Fruit fly (Drosophila melanogaster) whole organism, embryonic: ENCODE measurements around the gene Wdr92.
A peak's percentile ranks its signal among the peaks of the same experiment; 100 is the strongest.

Source experiments
- ATbp ChIP-seq: fragments of 200-800 bp; sonication (Bioruptor generic); optimal IDR thresholded peaks from 2 replicates; lab custom pipeline; 2017; ENCODE audit warnings: missing biosample characterization, mild to moderate bottlenecking, missing genetic modification characterization, missing genetic modification reagents
- BtbVII ChIP-seq: fragments of 200-800 bp; sonication (Bioruptor generic); optimal IDR thresholded peaks from 3 replicates; lab custom pipeline; 2017; ENCODE audit warnings: missing biosample characterization, mild to moderate bottlenecking, missing genetic modification characterization
- CG10147 ChIP-seq: fragments of 200-800 bp; sonication (Bioruptor generic); optimal IDR thresholded peaks from 2 replicates; lab custom pipeline; 2019; ENCODE audit warnings: missing biosample characterization, mild to moderate bottlenecking, missing genetic modification characterization, moderate library complexity
- CG10321 ChIP-seq: fragments of 200-800 bp; sonication (Bioruptor generic); IDR thresholded peaks from 2 replicates; pipeline ENCODE4 v1.3.6; 2022; ENCODE audit warnings: missing biosample characterization, missing genetic modification characterization
- CG11723 ChIP-seq: fragments of 200-800 bp; sonication (Bioruptor generic); optimal IDR thresholded peaks from 2 replicates; lab custom pipeline; 2017; ENCODE audit warnings: missing biosample characterization, mild to moderate bottlenecking, missing genetic modification characterization
- CG12071 ChIP-seq: fragments of 200-800 bp; sonication (Bioruptor generic); optimal IDR thresholded peaks from 3 replicates; lab custom pipeline; 2018; ENCODE audit warnings: missing biosample characterization, mild to moderate bottlenecking, missing genetic modification characterization
- CG12104 ChIP-seq: fragments of 200-800 bp; sonication (Bioruptor generic); optimal IDR thresholded peaks from 3 replicates; lab custom pipeline; 2016; ENCODE audit warnings: missing biosample characterization, missing genetic modification characterization
- CG13624 ChIP-seq: fragments of 200-800 bp; sonication (Bioruptor generic); optimal IDR thresholded peaks from 2 replicates; lab custom pipeline; 2016; ENCODE audit warnings: missing biosample characterization, missing genetic modification characterization
- CG15269 ChIP-seq: fragments of 200-800 bp; sonication (Bioruptor generic); optimal IDR thresholded peaks from 2 replicates; lab custom pipeline; 2018; ENCODE audit warnings: missing biosample characterization, mild to moderate bottlenecking, missing genetic modification characterization, moderate library complexity
- CG16779 ChIP-seq: fragments of 200-800 bp; sonication (Bioruptor generic); IDR thresholded peaks from 2 replicates; pipeline ENCODE4 v1.3.6; 2022; ENCODE audit warnings: missing biosample characterization, missing genetic modification characterization
- CG16863 ChIP-seq: fragments of 200-800 bp; sonication (Bioruptor generic); optimal IDR thresholded peaks from 3 replicates; lab custom pipeline; 2016; ENCODE audit warnings: missing biosample characterization, missing genetic modification characterization
- CG18476 ChIP-seq: fragments of 200-800 bp; sonication (Bioruptor generic); optimal IDR thresholded peaks from 2 replicates; lab custom pipeline; 2016; ENCODE audit warnings: missing biosample characterization, mild to moderate bottlenecking, missing genetic modification characterization
- CG2129 ChIP-seq: fragments of 200-800 bp; sonication (Bioruptor generic); IDR thresholded peaks from 2 replicates; pipeline ENCODE4 v1.3.6; 2022; ENCODE audit warnings: missing biosample characterization, missing genetic modification characterization; ENCODE audit not compliant: partially characterized antibody
- CG2875 ChIP-seq: fragments of 200-800 bp; sonication (Bioruptor generic); optimal IDR thresholded peaks from 2 replicates; lab custom pipeline; 2017; ENCODE audit warnings: missing biosample characterization, mild to moderate bottlenecking, missing genetic modification characterization, missing genetic modification reagents
- CG2889 ChIP-seq: fragments of 200-800 bp; sonication (Bioruptor generic); IDR thresholded peaks from 3 replicates; pipeline ENCODE4 v1.3.6; 2022; ENCODE audit warnings: missing biosample characterization, missing genetic modification characterization
- CG30020 ChIP-seq: fragments of 200-800 bp; optimal IDR thresholded peaks from 2 replicates; lab custom pipeline; 2019; ENCODE audit warnings: missing biosample characterization, mild to moderate bottlenecking, missing genetic modification characterization, moderate library complexity
- CG31441 ChIP-seq: fragments of 200-800 bp; sonication (Bioruptor generic); IDR thresholded peaks from 2 replicates; pipeline ENCODE4 v1.3.6; 2022; ENCODE audit warnings: missing biosample characterization, missing genetic modification characterization
- CG34224 ChIP-seq: fragments of 200-800 bp; sonication (Bioruptor generic); IDR thresholded peaks from 3 replicates; pipeline ENCODE4 v1.3.6; 2022; ENCODE audit warnings: missing biosample characterization, missing genetic modification characterization; ENCODE audit not compliant: partially characterized antibody
- CG34422 ChIP-seq: fragments of 200-800 bp; sonication (Bioruptor generic); IDR thresholded peaks from 3 replicates; pipeline ENCODE4 v1.3.6; 2022; ENCODE audit warnings: missing biosample characterization, missing genetic modification characterization
- CG4360 ChIP-seq: fragments of 200-800 bp; sonication (Bioruptor generic); IDR thresholded peaks from 2 replicates; pipeline ENCODE4 v1.3.6; 2022; ENCODE audit warnings: missing biosample characterization, missing genetic modification characterization
- CG6254 ChIP-seq: fragments of 200-800 bp; sonication (Bioruptor generic); optimal IDR thresholded peaks from 3 replicates; lab custom pipeline; 2017; ENCODE audit warnings: mild to moderate bottlenecking, missing biosample characterization, missing genetic modification reagents, missing genetic modification characterization
- CG8290 ChIP-seq, 3 experiments: fragments of 200-800 bp; sonication (Bioruptor generic); optimal IDR thresholded peaks; 2 replicates each; lab custom pipeline; 2016 to 2019; ENCODE audit warnings: missing biosample characterization in 3 of 3, missing genetic modification characterization in 3 of 3, mild to moderate bottlenecking in 2 of 3, moderate library complexity in 1 of 3
- CG9609 ChIP-seq: fragments of 200-800 bp; sonication (Bioruptor generic); optimal IDR thresholded peaks from 3 replicates; lab custom pipeline; 2016; ENCODE audit warnings: missing biosample characterization, missing genetic modification characterization
- CG9727 ChIP-seq: fragments of 200-800 bp; sonication (Bioruptor generic); optimal IDR thresholded peaks from 3 replicates; lab custom pipeline; 2017; ENCODE audit warnings: missing biosample characterization, mild to moderate bottlenecking, missing genetic modification characterization
- E2f1 ChIP-seq: fragments of 200-800 bp; sonication (Bioruptor generic); IDR thresholded peaks from 2 replicates; pipeline ENCODE4 v1.3.6; 2022; ENCODE audit warnings: missing biosample characterization, missing genetic modification characterization
- Eip74EF ChIP-seq, 2 experiments: fragments of 200-800 bp in 1 of 2; fragments of >200 bp in 1 of 2; sonication (Bioruptor generic) in 1 of 2; optimal IDR thresholded peaks; 2 replicates each; lab custom pipeline; 2017 to 2019; ENCODE audit warnings: missing biosample characterization in 2 of 2, missing genetic modification characterization in 2 of 2, mild to moderate bottlenecking in 1 of 2, moderate library complexity in 1 of 2
- Gsc ChIP-seq: fragments of 200-800 bp; sonication (Bioruptor generic); IDR thresholded peaks from 2 replicates; pipeline ENCODE4 v1.3.6; 2022; ENCODE audit warnings: missing biosample characterization, missing genetic modification characterization
- Gug ChIP-seq: fragments of 200-800 bp; sonication (Bioruptor generic); IDR thresholded peaks from 4 replicates; pipeline ENCODE4 v1.3.6; 2022; ENCODE audit warnings: missing biosample characterization, missing genetic modification characterization
- HmgZ ChIP-seq: fragments of 200-800 bp; sonication (Bioruptor generic); optimal IDR thresholded peaks from 2 replicates; lab custom pipeline; 2018; ENCODE audit warnings: missing biosample characterization, mild to moderate bottlenecking, missing genetic modification characterization
- NfI ChIP-seq: fragments of 200-800 bp; sonication (Bioruptor generic); optimal IDR thresholded peaks from 3 replicates; lab custom pipeline; 2018; ENCODE audit warnings: missing biosample characterization, mild to moderate bottlenecking, missing genetic modification characterization, moderate library complexity
- ac ChIP-seq: fragments of 200-800 bp; sonication (Bioruptor generic); optimal IDR thresholded peaks from 3 replicates; lab custom pipeline; 2017; ENCODE audit warnings: missing biosample characterization, mild to moderate bottlenecking, missing genetic modification characterization
- bcd ChIP-seq: fragments of 200-800 bp; sonication (Bioruptor generic); optimal IDR thresholded peaks from 2 replicates; lab custom pipeline; 2017; ENCODE audit warnings: missing biosample characterization, mild to moderate bottlenecking, missing genetic modification characterization
- dati ChIP-seq: fragments of 200-800 bp; sonication (Bioruptor generic); IDR thresholded peaks from 2 replicates; pipeline ENCODE4 v1.3.6; 2022; ENCODE audit warnings: missing biosample characterization, missing genetic modification characterization
- eve ChIP-seq, 2 experiments: fragments of >200 bp; optimal IDR thresholded peaks; 2 replicates each; lab custom pipeline; 2017; ENCODE audit warnings: missing biosample characterization in 2 of 2, missing genetic modification characterization in 2 of 2
- eyg ChIP-seq: fragments of 200-800 bp; sonication (Bioruptor generic); optimal IDR thresholded peaks from 3 replicates; lab custom pipeline; 2016; ENCODE audit warnings: missing biosample characterization, missing genetic modification characterization
- gcm2 ChIP-seq: fragments of 200-800 bp; sonication (Bioruptor generic); optimal IDR thresholded peaks from 2 replicates; lab custom pipeline; 2016; ENCODE audit warnings: missing biosample characterization, missing genetic modification characterization
- gfzf ChIP-seq: fragments of 200-800 bp; sonication (Bioruptor generic); optimal IDR thresholded peaks from 2 replicates; lab custom pipeline; 2016; ENCODE audit warnings: missing biosample characterization, mild to moderate bottlenecking, missing genetic modification characterization, moderate library complexity
- her ChIP-seq: fragments of 200-800 bp; sonication (Bioruptor generic); optimal IDR thresholded peaks from 2 replicates; lab custom pipeline; 2016; ENCODE audit warnings: missing biosample characterization, missing genetic modification characterization
- ind ChIP-seq: fragments of 200-800 bp; sonication (Bioruptor generic); optimal IDR thresholded peaks from 3 replicates; lab custom pipeline; 2016; ENCODE audit warnings: missing biosample characterization, missing genetic modification characterization
- jing ChIP-seq: fragments of 200-800 bp; sonication (Bioruptor generic); optimal IDR thresholded peaks from 2 replicates; lab custom pipeline; 2018; ENCODE audit warnings: missing biosample characterization, mild to moderate bottlenecking, missing genetic modification characterization
- onecut ChIP-seq: fragments of 200-800 bp; sonication (Bioruptor generic); IDR thresholded peaks from 2 replicates; pipeline ENCODE4 v1.3.6; 2022; ENCODE audit warnings: missing biosample characterization, missing genetic modification characterization
- pho ChIP-seq: fragments of 200-800 bp; sonication (Bioruptor generic); optimal IDR thresholded peaks from 2 replicates; lab custom pipeline; 2016; ENCODE audit warnings: missing biosample characterization, missing genetic modification characterization
- pros ChIP-seq: fragments of 200-800 bp; sonication (Bioruptor generic); optimal IDR thresholded peaks from 3 replicates; lab custom pipeline; 2019; ENCODE audit warnings: missing biosample characterization, mild to moderate bottlenecking, missing genetic modification characterization, moderate library complexity
- ro ChIP-seq: fragments of 200-800 bp; sonication (Bioruptor generic); IDR thresholded peaks from 2 replicates; pipeline ENCODE4 v1.3.6; 2022; ENCODE audit warnings: missing biosample characterization, missing genetic modification characterization
- slou ChIP-seq: fragments of 200-800 bp; sonication (Bioruptor generic); optimal IDR thresholded peaks from 3 replicates; lab custom pipeline; 2016; ENCODE audit warnings: missing biosample characterization, missing genetic modification characterization
- stwl ChIP-seq: fragments of 200-800 bp; sonication (Bioruptor generic); optimal IDR thresholded peaks from 3 replicates; lab custom pipeline; 2018; ENCODE audit warnings: missing biosample characterization, mild to moderate bottlenecking, missing genetic modification characterization, moderate library complexity
- tio ChIP-seq: fragments of 200-800 bp; sonication (Bioruptor generic); optimal IDR thresholded peaks from 2 replicates; lab custom pipeline; 2017; ENCODE audit warnings: missing biosample characterization, missing genetic modification characterization, inconsistent platforms
- toy ChIP-seq: fragments of 200-800 bp; sonication (Bioruptor generic); IDR thresholded peaks from 2 replicates; pipeline ENCODE4 v1.3.6; 2022; ENCODE audit warnings: missing biosample characterization, missing genetic modification characterization
- unc-4 ChIP-seq: fragments of 200-800 bp; sonication (Bioruptor generic); IDR thresholded peaks from 2 replicates; pipeline ENCODE4 v1.3.6; 2022; ENCODE audit warnings: missing biosample characterization, missing genetic modification characterization; ENCODE audit not compliant: partially characterized antibody
- zen2 ChIP-seq: fragments of 200-800 bp; sonication (Bioruptor generic); IDR thresholded peaks from 3 replicates; pipeline ENCODE4 v1.3.6; 2022; ENCODE audit warnings: missing biosample characterization, missing genetic modification characterization; ENCODE audit not compliant: partially characterized antibody

Wdr92 gene

DNA sequence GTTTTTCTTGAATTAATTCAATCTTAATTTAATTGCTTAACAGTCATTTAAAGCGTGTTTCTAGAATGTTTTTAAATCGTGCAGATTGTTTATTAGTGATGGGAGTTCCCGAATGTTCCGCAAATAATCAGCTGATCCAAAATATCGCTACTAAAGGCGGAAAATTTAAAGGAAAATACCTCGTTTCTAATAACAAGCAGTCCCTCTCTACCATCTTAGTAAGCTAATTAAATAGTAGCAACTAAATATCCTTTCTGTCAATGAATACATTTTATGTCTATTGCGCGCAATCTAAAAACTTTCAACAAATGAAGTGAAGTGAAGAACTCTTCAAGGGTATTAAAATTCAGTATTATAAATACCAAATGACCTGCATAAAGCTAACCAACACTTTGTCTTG lies 4.5 kb downstream of the Wdr92 start, which contains the start of gene CG5290 (continued):
- TF ChIP-seq Gsc (GFP tag; lab: Robert Waterston, UW), result no peak
- no peak for TF ChIP-seq ATbp (GFP tag; lab: Kevin White, UChicago)
- TF ChIP-seq stwl (tag; lab: Kevin White, UChicago), result peak; percentile 76
- no peak for TF ChIP-seq CG15269 (tag; lab: Kevin White, UChicago)
- TF ChIP-seq CG2875, result no peak
- no peak for TF ChIP-seq jing
- no peak for TF ChIP-seq CG11723 (GFP tag; lab: Kevin White, UChicago)
- no peak for TF ChIP-seq eyg (GFP tag; lab: Kevin White, UChicago)
- peak in 1 of 2 experiments; percentile 33 for TF ChIP-seq eve (GFP tag; optimal IDR thresholded peaks at IDR 0.05; lab: Kevin White, UChicago)
- no peak for TF ChIP-seq bcd (GFP tag; lab: Kevin White, UChicago)
- no peak for TF ChIP-seq CG9727 (GFP tag; lab: Kevin White, UChicago)
- TF ChIP-seq CG34422 (GFP tag; lab: Robert Waterston, UW), result no peak
- peak; percentile 68 for TF ChIP-seq pho (GFP tag; lab: Kevin White, UChicago)
- no peak for TF ChIP-seq toy (GFP tag; lab: Robert Waterston, UW)
- peak; percentile 32 for TF ChIP-seq her (GFP tag; lab: Kevin White, UChicago)
- TF ChIP-seq onecut, result no peak
- no peak for TF ChIP-seq CG31441 (GFP tag; lab: Robert Waterston, UW)
- TF ChIP-seq HmgZ (tag; lab: Kevin White, UChicago), result peak; percentile 61
- TF ChIP-seq CG6254 (GFP tag; lab: Kevin White, UChicago), result no peak
- no peak for TF ChIP-seq CG12104 (GFP tag; lab: Kevin White, UChicago)
- no peak for TF ChIP-seq CG16779 (GFP tag; lab: Robert Waterston, UW)
- no peak for TF ChIP-seq slou (GFP tag; lab: Kevin White, UChicago)
- TF ChIP-seq BtbVII (GFP tag; lab: Kevin White, UChicago), result no peak
- TF ChIP-seq ac (GFP tag; lab: Kevin White, UChicago), result no peak
- 0 out of 3 replicates have a peak, but pooled peaks have one; percentile 41 for TF ChIP-seq CG34224
- TF ChIP-seq CG8290 (GFP tag; optimal IDR thresholded peaks at IDR 0.05; lab: Kevin White, UChicago), result peak; percentile 4
- peak in 1 of 2 experiments; percentile 1 for TF ChIP-seq CG8290 (tag; optimal IDR thresholded peaks at IDR 0.05; lab: Kevin White, UChicago)
- peak; percentile 37 for TF ChIP-seq CG13624 (GFP tag; lab: Kevin White, UChicago)
- TF ChIP-seq gcm2 (GFP tag; lab: Kevin White, UChicago), result no peak
- TF ChIP-seq pros (GFP tag; lab: Kevin White, UChicago), result no peak
- TF ChIP-seq gfzf, result peak; percentile 55
- TF ChIP-seq CG18476, result peak; percentile 14
- TF ChIP-seq unc-4 (GFP tag; lab: Robert Waterston, UW), result peak; percentile 68; the same call in 1 of the 2 replicates
- no peak for TF ChIP-seq CG10147 (GFP tag; lab: Kevin White, UChicago)
- TF ChIP-seq CG4360, result no peak
- TF ChIP-seq CG12071 (GFP tag; lab: Kevin White, UChicago), result no peak
- TF ChIP-seq CG16863 (GFP tag; lab: Kevin White, UChicago), result no peak
- no peak for TF ChIP-seq CG10321
- no peak for TF ChIP-seq E2f1 (GFP tag; lab: Robert Waterston, UW)
- peak; percentile 7 for TF ChIP-seq NfI
- no peak for TF ChIP-seq tio (GFP tag; lab: Kevin White, UChicago)
- TF ChIP-seq CG2889, result no peak
- peak; percentile 19; the same call in 1 of the 3 replicates for TF ChIP-seq zen2 (GFP tag; lab: Robert Waterston, UW)
- TF ChIP-seq CG30020, result no peak
- no peak for TF ChIP-seq dati
- TF ChIP-seq Eip74EF (GFP tag; optimal IDR thresholded peaks at IDR 0.05; lab: Kevin White, UChicago), result no peak
- peak; percentile 7 for TF ChIP-seq ind (GFP tag; lab: Kevin White, UChicago)
- no peak for TF ChIP-seq ro (GFP tag; lab: Robert Waterston, UW)
- peak; percentile 1 for TF ChIP-seq CG9609
- peak; percentile 54 for TF ChIP-seq CG2129
- no peak for TF ChIP-seq Gug
